Fruit fly (Drosophila melanogaster): ENCODE results near the gene CG31140.
A peak's percentile ranks its signal among the peaks of the same experiment; 100 is the strongest.

Gene CG31140

DNA sequence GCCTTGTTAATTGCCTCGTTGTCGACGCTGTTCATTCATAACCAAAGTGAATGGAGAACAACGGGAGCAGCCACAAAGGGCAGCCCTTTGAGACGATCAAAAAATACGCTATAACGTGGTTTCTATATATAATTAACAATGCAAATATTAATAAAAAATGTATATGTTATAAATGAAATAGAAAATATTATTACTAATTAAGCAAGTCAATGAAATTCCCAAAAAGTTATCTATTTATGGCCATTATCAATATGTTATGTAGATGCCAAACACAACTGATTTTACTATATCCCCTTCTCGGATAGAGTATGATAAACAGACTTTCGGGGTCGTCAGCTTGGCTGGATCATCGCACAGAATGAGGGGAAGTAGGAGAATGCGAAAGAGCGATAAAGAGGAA lies 6.5 kb downstream of the CG31140 start (continued):
- TF ChIP-seq CG13624 (GFP tag; optimal IDR thresholded peaks at IDR 0.05) (no peak), CG10543 (GFP tag; optimal IDR thresholded peaks at IDR 0.05) (peak; percentile 79), CrebB (tag; optimal IDR thresholded peaks at IDR 0.05) (no peak), CTCF (GFP tag; optimal IDR thresholded peaks at IDR 0.05) (no peak), Hr51 (GFP tag; optimal IDR thresholded peaks at IDR 0.05) (peak in 1 of 2 experiments; percentile 71), CG1647 (GFP tag; optimal IDR thresholded peaks at IDR 0.05) (no peak), Lim3 (GFP tag; IDR thresholded peaks at IDR 0.05) (no peak), Ada2b (GFP tag; IDR thresholded peaks at IDR 0.05) (0 out of 2 replicates have a peak, but pooled peaks have one; percentile 16), CG6175 (GFP tag; IDR thresholded peaks at IDR 0.05) (no peak), h (optimal IDR thresholded peaks at IDR 0.05) (no peak), mld (GFP tag; IDR thresholded peaks at IDR 0.05; ENCODE audit: partially characterized antibody) (no peak), CG6854 (GFP tag; optimal IDR thresholded peaks at IDR 0.05) (no peak), peb (GFP tag; IDR thresholded peaks at IDR 0.05) (no peak), HHEX (GFP tag; optimal IDR thresholded peaks at IDR 0.05) (peak; percentile 63), ftz-f1 (GFP tag; optimal IDR thresholded peaks at IDR 0.05) (no peak), E2f1 (GFP tag; IDR thresholded peaks at IDR 0.05) (0 out of 2 replicates have a peak, but pooled peaks have one; percentile 25), Hsf (GFP tag; optimal IDR thresholded peaks at IDR 0.05) (no peak), nerfin-1 (tag; optimal IDR thresholded peaks at IDR 0.05) (peak; percentile 33), Hand (GFP tag; optimal IDR thresholded peaks at IDR 0.05) (no peak), lmd (GFP tag; IDR thresholded peaks at IDR 0.05) (peak; percentile 65), nmo (GFP tag; optimal IDR thresholded peaks at IDR 0.05) (peak; percentile 48), Gsc (GFP tag; IDR thresholded peaks at IDR 0.05) (no peak), tna (GFP tag; IDR thresholded peaks at IDR 0.05; ENCODE audit: partially characterized antibody) (no peak), z (GFP tag; IDR thresholded peaks at IDR 0.05) (no peak), sd (tag; optimal IDR thresholded peaks at IDR 0.05) (peak; percentile 36), dysf (GFP tag; IDR thresholded peaks at IDR 0.05) (peak; percentile 76), CG31365 (tag; optimal IDR thresholded peaks at IDR 0.05) (no peak), CG8765 (GFP tag; IDR thresholded peaks at IDR 0.05) (no peak), fd64A (GFP tag; optimal IDR thresholded peaks at IDR 0.05) (no peak), CG13296 (GFP tag; optimal IDR thresholded peaks at IDR 0.05) (peak; percentile 57), Eip74EF (GFP tag; optimal IDR thresholded peaks at IDR 0.05) (peak in 1 of 2 experiments; percentile 22), da (GFP tag; optimal IDR thresholded peaks at IDR 0.05) (no peak), CG13424 (tag; optimal IDR thresholded peaks at IDR 0.05) (peak; percentile 78), Side (GFP tag; optimal IDR thresholded peaks at IDR 0.05) (no peak), CG12744 (GFP tag; optimal IDR thresholded peaks at IDR 0.05) (no peak), CG5180 (GFP tag; optimal IDR thresholded peaks at IDR 0.05) (peak; percentile 19), HLH4C (GFP tag; IDR thresholded peaks at IDR 0.05; ENCODE audit: partially characterized antibody) (no peak), CG17359 (tag; optimal IDR thresholded peaks at IDR 0.05) (peak; percentile 68), toy (GFP tag; IDR thresholded peaks at IDR 0.05) (no peak), Mes4 (GFP tag; optimal IDR thresholded peaks at IDR 0.05) (no peak), CG4854 (GFP tag; optimal IDR thresholded peaks at IDR 0.05) (no peak), Sin3A (optimal IDR thresholded peaks at IDR 0.05) (no peak), Atf-2 (GFP tag; optimal IDR thresholded peaks at IDR 0.05) (no peak), C15 (GFP tag; IDR thresholded peaks at IDR 0.05) (0 out of 3 replicates have a peak, but pooled peaks have one; percentile 32), CG11456 (GFP tag; IDR thresholded peaks at IDR 0.05) (0 out of 3 replicates have a peak, but pooled peaks have one; percentile 34), sna (GFP tag; IDR thresholded peaks at IDR 0.05; ENCODE audit: partially characterized antibody) (no peak), CG8290 (GFP tag; optimal IDR thresholded peaks at IDR 0.05) (no peak), CG8290 (tag; optimal IDR thresholded peaks at IDR 0.05) (no peak), B-H2 (GFP tag; optimal IDR thresholded peaks at IDR 0.05) (no peak), CG16863 (GFP tag; optimal IDR thresholded peaks at IDR 0.05) (no peak), CG17802 (tag; optimal IDR thresholded peaks at IDR 0.05) (no peak), Atf6 (GFP tag; IDR thresholded peaks at IDR 0.05) (peak; percentile 66), HmgZ (tag; optimal IDR thresholded peaks at IDR 0.05) (no peak)

Data from whole organism, embryonic.